Worm (Caenorhabditis elegans): Measurements from ENCODE around the gene tsp-1.

- TF ChIP-seq fos-1 (tag; optimal IDR thresholded peaks at IDR 0.05) (no peak), snpc-4 (tag; optimal IDR thresholded peaks at IDR 0.05) (no peak), nhr-28 (tag; optimal IDR thresholded peaks at IDR 0.05) (peak; percentile 81), ama-1 (optimal IDR thresholded peaks at IDR 0.05) (no peak)
Observed at ce11 chrIII:8227511-8227910, 11.7 kb downstream of the tsp-1 start, which contains the start of gene fbxl-1.
